Fruit fly (Drosophila melanogaster) Kc167 (cell line): ENCODE data around the gene CG4872.

Source experiments
- Myc ChIP-seq: fragments of >200 bp; optimal IDR thresholded peaks from 2 replicates; lab custom pipeline; 2017; ENCODE audit warnings: missing external identifiers
- Sin3A ChIP-seq: fragments of >200 bp; optimal IDR thresholded peaks from 2 replicates; lab custom pipeline; 2018; ENCODE audit warnings: missing external identifiers
- insv ChIP-seq: fragments of >200 bp; optimal IDR thresholded peaks from 3 replicates; lab custom pipeline; 2018; ENCODE audit warnings: missing external identifiers
- psq ChIP-seq: fragments of >200 bp; optimal IDR thresholded peaks from 2 replicates; lab custom pipeline; 2017; ENCODE audit warnings: missing external identifiers
- ttk ChIP-seq: sonication (Bioruptor generic); optimal IDR thresholded peaks from 2 replicates; lab custom pipeline; 2017; ENCODE audit warnings: missing external identifiers

dm6 chrX:16906065-16906464 is 24.9 kb downstream of the CG4872 start:
- TF ChIP-seq ttk (lab: Kevin White, UChicago) (no peak), Sin3A (lab: Kevin White, UChicago) (no peak), Myc (lab: Kevin White, UChicago) (no peak), psq (lab: Kevin White, UChicago) (no peak), insv (lab: Kevin White, UChicago) (no peak)
